Fruit fly (Drosophila melanogaster): Measurements from ENCODE around the gene CG13311.

DNA sequence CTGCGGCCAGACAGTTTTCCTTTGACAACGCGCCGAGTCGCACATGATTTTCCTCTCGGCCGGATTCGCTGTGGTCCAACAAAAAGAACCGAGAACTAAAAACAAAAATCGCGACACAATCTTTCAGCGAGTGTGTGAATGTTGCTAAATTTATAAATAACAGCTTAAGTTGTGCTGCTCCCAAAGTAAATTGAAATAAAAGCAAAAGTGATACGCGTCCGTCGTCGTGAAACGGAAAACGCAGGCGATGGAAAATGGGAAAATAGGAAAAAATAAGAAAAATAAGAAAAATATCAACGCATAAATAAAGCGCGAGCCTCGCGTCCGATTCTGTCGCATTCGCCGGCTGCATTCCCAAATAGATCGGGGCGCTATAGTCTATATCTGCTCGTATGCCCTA, 48.4 kb downstream of the CG13311 start, which contains the start of gene Fhos:
- TF ChIP-seq net (GFP tag; optimal IDR thresholded peaks at IDR 0.05) (no peak), eg (GFP tag; IDR thresholded peaks at IDR 0.05) (no peak; the same call in 2 of the 3 replicates), CG6792 (GFP tag; optimal IDR thresholded peaks at IDR 0.05) (no peak), CG6854 (GFP tag; optimal IDR thresholded peaks at IDR 0.05) (no peak), Lpt (GFP tag; optimal IDR thresholded peaks at IDR 0.05) (no peak), CG10631 (GFP tag; optimal IDR thresholded peaks at IDR 0.05) (no peak)
